Worm (Caenorhabditis elegans): ENCODE results near the gene srw-40.

ce11 chrII:4359219-4359618 lies 43.3 kb upstream of the srw-40 start:
- TF ChIP-seq nhr-237 (tag; optimal IDR thresholded peaks at IDR 0.05) (no peak), nhr-10 (tag; optimal IDR thresholded peaks at IDR 0.05) (no peak), egl-27 (tag; optimal IDR thresholded peaks at IDR 0.05) (no peak), R02D3.7 (tag; optimal IDR thresholded peaks at IDR 0.05) (no peak), unc-62 (GFP tag; optimal IDR thresholded peaks at IDR 0.05) (no peak), aly-2 (tag; optimal IDR thresholded peaks at IDR 0.05) (no peak), sma-9 (GFP tag; optimal IDR thresholded peaks at IDR 0.05) (no peak), sma-9 (tag; optimal IDR thresholded peaks at IDR 0.05) (no peak), ceh-16 (tag; optimal IDR thresholded peaks at IDR 0.05) (no peak), elt-1 (tag; optimal IDR thresholded peaks at IDR 0.05) (no peak)
